Worm (Caenorhabditis elegans): ENCODE results near the gene srbc-48.

Gene srbc-48

DNA sequence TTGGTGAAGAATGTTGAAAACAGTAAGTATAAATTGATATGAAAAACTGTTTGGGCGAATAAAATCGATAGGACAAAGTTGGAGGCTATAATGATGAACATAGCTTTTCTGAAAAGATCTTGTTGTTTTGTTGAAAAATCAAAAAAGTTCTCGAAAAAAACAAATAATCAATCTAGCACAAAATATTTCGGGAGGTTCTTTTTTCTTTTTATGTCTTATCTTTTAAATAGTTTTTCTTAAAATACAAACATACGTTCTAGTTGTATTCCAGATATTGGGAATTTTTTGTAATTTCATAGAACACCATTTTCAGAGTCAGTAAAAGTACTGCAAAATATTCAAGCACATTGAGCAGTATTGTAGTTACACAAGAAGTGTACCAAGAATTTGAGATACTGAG, 9.8 kb downstream of the srbc-48 start, which contains the start of gene srbc-55:
TSS of gene srbc-55 (minus strand) at position 101 of the 400 bp plus-strand sequence.
- TF ChIP-seq nhr-21 (tag; optimal IDR thresholded peaks at IDR 0.05) = no peak
- TF ChIP-seq ama-1 (optimal IDR thresholded peaks at IDR 0.05) = no peak
- no peak for TF ChIP-seq elt-1 (tag; optimal IDR thresholded peaks at IDR 0.05)
- no peak for TF ChIP-seq lsy-2 (tag; optimal IDR thresholded peaks at IDR 0.05)
- no peak for TF ChIP-seq elt-3 (tag; optimal IDR thresholded peaks at IDR 0.05)
- no peak for TF ChIP-seq nhr-6 (tag; optimal IDR thresholded peaks at IDR 0.05)
- no peak for TF ChIP-seq mab-5 (tag; optimal IDR thresholded peaks at IDR 0.05)
- no peak for TF ChIP-seq nhr-129 (tag; optimal IDR thresholded peaks at IDR 0.05)
- no peak for TF ChIP-seq unc-62 (GFP tag; optimal IDR thresholded peaks at IDR 0.05)
- TF ChIP-seq ZK546.5 (tag; optimal IDR thresholded peaks at IDR 0.05) = no peak
- TF ChIP-seq F13H6.1 (tag; optimal IDR thresholded peaks at IDR 0.05) = no peak
- TF ChIP-seq nhr-12 (tag; optimal IDR thresholded peaks at IDR 0.05) = no peak
- no peak for TF ChIP-seq dmd-4 (tag; optimal IDR thresholded peaks at IDR 0.05)
- no peak for TF ChIP-seq unc-55 (GFP tag; optimal IDR thresholded peaks at IDR 0.05)
- no peak for TF ChIP-seq sem-4 (tag; optimal IDR thresholded peaks at IDR 0.05)
- no peak for TF ChIP-seq Y55F3AM.14 (GFP tag; optimal IDR thresholded peaks at IDR 0.05)
- no peak for TF ChIP-seq sma-3 (GFP tag; optimal IDR thresholded peaks at IDR 0.05)
- TF ChIP-seq mdl-1 (tag; optimal IDR thresholded peaks at IDR 0.05) = no peak
- no peak for TF ChIP-seq ceh-16 (tag; optimal IDR thresholded peaks at IDR 0.05)
- no peak for TF ChIP-seq nhr-237 (tag; optimal IDR thresholded peaks at IDR 0.05)

ce11 chrV:15831586-15831985, 11.5 kb downstream of the srbc-48 start, which contains the start of gene srbc-56:
Gene srbc-56 (minus strand): TSS chrV:15831686.
- TF ChIP-seq unc-39 (tag; optimal IDR thresholded peaks at IDR 0.05) (no peak), ztf-11 (tag; optimal IDR thresholded peaks at IDR 0.05) (no peak), snpc-4 (tag; optimal IDR thresholded peaks at IDR 0.05) (no peak), ceh-82 (tag; optimal IDR thresholded peaks at IDR 0.05) (no peak), unc-62 (GFP tag; optimal IDR thresholded peaks at IDR 0.05) (no peak), F13H6.1 (tag; optimal IDR thresholded peaks at IDR 0.05) (no peak), sma-9 (GFP tag; optimal IDR thresholded peaks at IDR 0.05) (no peak), sma-9 (tag; optimal IDR thresholded peaks at IDR 0.05) (no peak), R02D3.7 (tag; optimal IDR thresholded peaks at IDR 0.05) (no peak), elt-1 (tag; optimal IDR thresholded peaks at IDR 0.05) (no peak)

ce11 chrV:15833622-15834021, 13.5 kb downstream of the srbc-48 start, which contains the start of gene srbc-54:
Gene srbc-54 (minus strand): TSS chrV:15833722.
- TF ChIP-seq sma-9 (GFP tag; optimal IDR thresholded peaks at IDR 0.05) (no peak), sma-9 (tag; optimal IDR thresholded peaks at IDR 0.05) (no peak), nhr-21 (tag; optimal IDR thresholded peaks at IDR 0.05) (no peak), nhr-129 (tag; optimal IDR thresholded peaks at IDR 0.05) (no peak), dmd-4 (tag; optimal IDR thresholded peaks at IDR 0.05) (no peak), lsy-2 (tag; optimal IDR thresholded peaks at IDR 0.05) (no peak), R02D3.7 (tag; optimal IDR thresholded peaks at IDR 0.05) (no peak), unc-62 (GFP tag; optimal IDR thresholded peaks at IDR 0.05) (no peak), elt-3 (tag; optimal IDR thresholded peaks at IDR 0.05) (no peak)

DNA sequence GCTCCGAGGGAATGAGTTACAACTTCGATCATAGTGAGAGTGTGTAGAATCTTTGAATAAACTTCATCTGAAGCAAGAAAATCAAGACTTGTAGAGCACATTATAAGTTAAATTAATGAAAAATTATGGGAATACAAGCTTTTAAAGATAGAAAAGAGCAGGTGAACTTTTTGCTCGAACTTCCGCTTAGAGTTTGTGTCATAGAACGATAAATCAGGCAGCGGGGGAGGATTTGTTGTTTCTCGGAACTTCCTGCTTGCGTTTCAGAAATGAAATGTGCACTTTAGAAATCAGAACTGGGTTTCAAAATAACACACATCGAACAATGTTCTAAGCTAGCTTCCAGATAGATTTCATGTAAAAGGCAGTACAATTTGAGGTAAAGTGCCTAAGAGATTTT, 21.0 kb downstream of the srbc-48 start, which contains the start of gene srh-149:
TSS of gene srh-149 (minus strand) at position 101 of the 400 bp plus-strand sequence.
- TF ChIP-seq egl-27 (tag; optimal IDR thresholded peaks at IDR 0.05) (no peak), peb-1 (tag; optimal IDR thresholded peaks at IDR 0.05) (no peak), nhr-11 (tag; optimal IDR thresholded peaks at IDR 0.05) (no peak), alr-1 (tag; optimal IDR thresholded peaks at IDR 0.05) (no peak), R02D3.7 (tag; optimal IDR thresholded peaks at IDR 0.05) (no peak), lin-11 (tag; optimal IDR thresholded peaks at IDR 0.05) (no peak), blmp-1 (tag; optimal IDR thresholded peaks at IDR 0.05; ENCODE audit: insufficient read depth) (no peak), snpc-4 (tag; optimal IDR thresholded peaks at IDR 0.05) (no peak), nhr-6 (tag; optimal IDR thresholded peaks at IDR 0.05) (no peak), ama-1 (optimal IDR thresholded peaks at IDR 0.05) (no peak), C34F6.9 (tag; optimal IDR thresholded peaks at IDR 0.05) (no peak), dmd-4 (tag; optimal IDR thresholded peaks at IDR 0.05) (no peak), sma-9 (GFP tag; optimal IDR thresholded peaks at IDR 0.05) (no peak), sma-9 (tag; optimal IDR thresholded peaks at IDR 0.05) (no peak), nhr-23 (tag; optimal IDR thresholded peaks at IDR 0.05) (no peak), mdl-1 (tag; optimal IDR thresholded peaks at IDR 0.05) (no peak), F13H6.1 (tag; optimal IDR thresholded peaks at IDR 0.05) (no peak), ceh-16 (tag; optimal IDR thresholded peaks at IDR 0.05) (no peak), ztf-11 (tag; optimal IDR thresholded peaks at IDR 0.05) (no peak), mab-5 (tag; optimal IDR thresholded peaks at IDR 0.05) (no peak)
